Worm (Caenorhabditis elegans) whole organism, late embryonic: ENCODE measurements around the gene Y32B12B.4.

Source experiments
- F13H6.1 ChIP-seq: sonication (generic microtip); optimal IDR thresholded peaks from 2 replicates; lab custom pipeline; 2016; ENCODE audit warnings: missing genetic modification characterization, missing compliant biosample characterization
- T23F11.4 ChIP-seq: fragments of 200-800 bp; sonication (Bioruptor generic); optimal IDR thresholded peaks from 2 replicates; lab custom pipeline; 2018; ENCODE audit warnings: mild to moderate bottlenecking, missing genetic modification characterization, missing compliant biosample characterization
- Y22D7AL.16 ChIP-seq: sonication (generic microtip); optimal IDR thresholded peaks from 2 replicates; lab custom pipeline; 2016; ENCODE audit warnings: missing genetic modification characterization, missing compliant biosample characterization
- ahr-1 ChIP-seq: sonication (generic microtip); optimal IDR thresholded peaks from 2 replicates; lab custom pipeline; 2016; ENCODE audit warnings: missing genetic modification characterization, missing compliant biosample characterization
- ceh-19 ChIP-seq: fragments of 200-800 bp; sonication (Bioruptor generic); optimal IDR thresholded peaks from 2 replicates; lab custom pipeline; 2018; ENCODE audit warnings: mild to moderate bottlenecking, missing genetic modification characterization, missing compliant biosample characterization
- ceh-22 ChIP-seq: sonication (generic microtip); optimal IDR thresholded peaks from 2 replicates; lab custom pipeline; 2017; ENCODE audit warnings: missing biosample characterization, missing genetic modification characterization
- ceh-30 ChIP-seq: fragments of 150-350 bp; optimal IDR thresholded peaks from 2 replicates; lab custom pipeline; 2014; ENCODE audit warnings: missing biosample characterization, missing genetic modification characterization
- ceh-31 ChIP-seq: sonication (generic microtip); optimal IDR thresholded peaks from 2 replicates; lab custom pipeline; 2016; ENCODE audit warnings: missing genetic modification characterization, missing compliant biosample characterization
- ceh-48 ChIP-seq: sonication (generic microtip); optimal IDR thresholded peaks from 2 replicates; lab custom pipeline; 2016; ENCODE audit warnings: missing genetic modification characterization, inconsistent platforms, missing compliant biosample characterization
- ceh-6 ChIP-seq: fragments of 200-800 bp; sonication (Bioruptor generic); optimal IDR thresholded peaks from 2 replicates; lab custom pipeline; 2018; ENCODE audit warnings: mild to moderate bottlenecking, missing genetic modification characterization, missing compliant biosample characterization
- ceh-9 ChIP-seq: sonication (generic microtip); optimal IDR thresholded peaks from 2 replicates; lab custom pipeline; 2016; ENCODE audit warnings: mild to moderate bottlenecking, missing genetic modification characterization, inconsistent platforms, missing compliant biosample characterization
- che-1 ChIP-seq: sonication (generic microtip); optimal IDR thresholded peaks from 2 replicates; lab custom pipeline; 2016; ENCODE audit warnings: mild to moderate bottlenecking, missing genetic modification characterization, missing compliant biosample characterization
- dmd-4 ChIP-seq: sonication (generic microtip); optimal IDR thresholded peaks from 2 replicates; lab custom pipeline; 2016; ENCODE audit warnings: borderline replicate concordance, missing genetic modification characterization, missing compliant biosample characterization
- dve-1 ChIP-seq: sonication (generic microtip); optimal IDR thresholded peaks from 2 replicates; lab custom pipeline; 2017; ENCODE audit warnings: antibody characterized with exemption, mild to moderate bottlenecking, missing genetic modification characterization, missing compliant biosample characterization
- elt-2 ChIP-seq: sonication (generic microtip); optimal IDR thresholded peaks from 2 replicates; lab custom pipeline; 2016; ENCODE audit warnings: missing genetic modification reagents, missing genetic modification characterization, missing compliant biosample characterization
- elt-4 ChIP-seq: sonication (generic microtip); optimal IDR thresholded peaks from 2 replicates; lab custom pipeline; 2016; ENCODE audit warnings: missing genetic modification characterization, missing compliant biosample characterization
- eyg-1 ChIP-seq: sonication (generic microtip); optimal IDR thresholded peaks from 2 replicates; lab custom pipeline; 2016; ENCODE audit warnings: missing genotype, missing genetic modification characterization, missing compliant biosample characterization
- hlh-13 ChIP-seq: fragments of 200-800 bp; sonication (Bioruptor generic); optimal IDR thresholded peaks from 2 replicates; lab custom pipeline; 2018; ENCODE audit warnings: mild to moderate bottlenecking, missing genetic modification characterization, missing compliant biosample characterization
- hlh-30 ChIP-seq: sonication (generic microtip); optimal IDR thresholded peaks from 2 replicates; lab custom pipeline; 2017; ENCODE audit warnings: antibody characterized with exemption, missing genetic modification characterization, missing compliant biosample characterization; ENCODE audit not compliant: insufficient read depth
- hlh-6 ChIP-seq: sonication (generic microtip); optimal IDR thresholded peaks from 2 replicates; lab custom pipeline; 2016; ENCODE audit warnings: missing genotype, missing genetic modification characterization, missing compliant biosample characterization
- hlh-8 ChIP-seq: sonication (generic microtip); optimal IDR thresholded peaks from 2 replicates; lab custom pipeline; 2016; ENCODE audit warnings: missing genotype, missing genetic modification characterization, missing compliant biosample characterization
- lin-11 ChIP-seq: fragments of 200-800 bp; sonication (Bioruptor generic); optimal IDR thresholded peaks from 2 replicates; lab custom pipeline; 2018; ENCODE audit warnings: mild to moderate bottlenecking, missing genetic modification characterization, missing compliant biosample characterization
- madf-2 ChIP-seq: sonication (generic microtip); optimal IDR thresholded peaks from 2 replicates; lab custom pipeline; 2017; ENCODE audit warnings: missing genetic modification characterization, missing compliant biosample characterization
- nfya-1 ChIP-seq: sonication (generic microtip); optimal IDR thresholded peaks from 2 replicates; lab custom pipeline; 2017; ENCODE audit warnings: missing genetic modification characterization, mild to moderate bottlenecking, missing compliant biosample characterization, antibody characterized with exemption, moderate library complexity
- nhr-11 ChIP-seq: fragments of 150-350 bp; optimal IDR thresholded peaks from 2 replicates; lab custom pipeline; 2014; ENCODE audit warnings: missing biosample characterization, missing genetic modification characterization
- pag-3 ChIP-seq: sonication (generic microtip); optimal IDR thresholded peaks from 2 replicates; lab custom pipeline; 2016; ENCODE audit warnings: missing compliant biosample characterization, missing genetic modification characterization, borderline replicate concordance
- pat-9 ChIP-seq: fragments of 200-800 bp; sonication (Bioruptor generic); optimal IDR thresholded peaks from 2 replicates; lab custom pipeline; 2018; ENCODE audit warnings: mild to moderate bottlenecking, missing genetic modification characterization, moderate library complexity, missing compliant biosample characterization
- pax-1 ChIP-seq: fragments of 150-350 bp; optimal IDR thresholded peaks from 2 replicates; lab custom pipeline; 2014; ENCODE audit warnings: missing biosample characterization, missing genetic modification characterization
- pqm-1 ChIP-seq: sonication (generic microtip); optimal IDR thresholded peaks from 2 replicates; lab custom pipeline; 2016; ENCODE audit warnings: missing genetic modification characterization, missing compliant biosample characterization
- ref-2 ChIP-seq: sonication (generic microtip); optimal IDR thresholded peaks from 2 replicates; lab custom pipeline; 2016; ENCODE audit warnings: missing genetic modification characterization, missing compliant biosample characterization
- rnt-1 ChIP-seq: sonication (generic microtip); optimal IDR thresholded peaks from 2 replicates; lab custom pipeline; 2016; ENCODE audit warnings: missing genetic modification characterization, missing compliant biosample characterization
- sox-2 ChIP-seq: fragments of 200-800 bp; sonication (Bioruptor generic); IDR thresholded peaks from 2 replicates; pipeline ENCODE4 v1.3.6; 2022; ENCODE audit warnings: missing genetic modification reagents, missing genetic modification characterization, missing compliant biosample characterization
- syd-9 ChIP-seq: sonication (generic microtip); optimal IDR thresholded peaks from 2 replicates; lab custom pipeline; 2016; ENCODE audit warnings: mild to moderate bottlenecking, missing genetic modification characterization, moderate library complexity, missing compliant biosample characterization
- tbx-7 ChIP-seq: sonication (generic microtip); optimal IDR thresholded peaks from 2 replicates; lab custom pipeline; 2016; ENCODE audit warnings: missing genotype, missing genetic modification characterization, missing compliant biosample characterization
- unc-3 ChIP-seq, 2 experiments: fragments of 200-800 bp in 1 of 2; sonication (Bioruptor generic) in 1 of 2; sonication (generic microtip) in 1 of 2; conservative IDR thresholded peaks in 1 of 2; optimal IDR thresholded peaks in 1 of 2; 2 replicates each; pipeline versions ENCODE4 v1.3.6 to Lab custom; 2016 to 2022; ENCODE audit warnings: missing compliant biosample characterization in 2 of 2, missing genetic modification characterization in 2 of 2, missing genetic modification reagents in 1 of 2
- unc-42 ChIP-seq: sonication (generic microtip); optimal IDR thresholded peaks from 2 replicates; lab custom pipeline; 2016; ENCODE audit warnings: missing genotype, missing genetic modification characterization, missing compliant biosample characterization
- unc-55 ChIP-seq: sonication (generic microtip); optimal IDR thresholded peaks from 2 replicates; lab custom pipeline; 2017; ENCODE audit warnings: missing biosample characterization, missing genetic modification reagents, missing genetic modification characterization
- unc-86 ChIP-seq: sonication (generic microtip); optimal IDR thresholded peaks from 2 replicates; lab custom pipeline; 2016; ENCODE audit warnings: missing genetic modification characterization, missing compliant biosample characterization
- zip-5 ChIP-seq: sonication (generic microtip); optimal IDR thresholded peaks from 2 replicates; lab custom pipeline; 2016; ENCODE audit warnings: missing genetic modification characterization, missing compliant biosample characterization
- ztf-16 ChIP-seq: sonication (generic microtip); optimal IDR thresholded peaks from 2 replicates; lab custom pipeline; 2017; ENCODE audit warnings: missing genetic modification characterization, missing compliant biosample characterization

The Y32B12B.4 gene

ce11 chrV:16591992-16592798, 39.1 kb downstream of the Y32B12B.4 start, which contains the start of gene srh-269 (continued):
- TF ChIP-seq hlh-30 (tag; lab: Kevin White, UChicago) (no peak), pax-1 (tag; lab: Kevin White, UChicago) (no peak), nhr-11 (no peak), elt-4 (tag; lab: Kevin White, UChicago) (no peak), madf-2 (peak; percentile 68), lin-11 (tag; lab: Kevin White, UChicago) (peak; percentile 58), ceh-30 (tag; lab: Kevin White, UChicago) (no peak), eyg-1 (no peak), T23F11.4 (no peak), rnt-1 (tag; lab: Kevin White, UChicago) (peak; percentile 74), unc-86 (peak; percentile 33), ceh-48 (tag; lab: Kevin White, UChicago) (peak; percentile 24), ceh-31 (tag; lab: Kevin White, UChicago) (peak; percentile 33), ceh-9 (tag; lab: Kevin White, UChicago) (peak; percentile 13), ahr-1 (tag; lab: Kevin White, UChicago) (peak; percentile 11), pat-9 (tag; lab: Kevin White, UChicago) (peak; percentile 56), ref-2 (no peak), unc-3 (GFP tag; conservative IDR thresholded peaks at IDR 0.05; lab: Robert Waterston, UW) (no peak), unc-3 (tag; optimal IDR thresholded peaks at IDR 0.05; lab: Kevin White, UChicago) (peak; percentile 32), tbx-7 (tag; lab: Kevin White, UChicago) (no peak), ceh-22 (tag; lab: Kevin White, UChicago) (no peak), ztf-16 (peak; percentile 32), syd-9 (peak; percentile 71), pag-3 (tag; lab: Kevin White, UChicago) (no peak), hlh-8 (tag; lab: Kevin White, UChicago) (no peak), che-1 (tag; lab: Kevin White, UChicago) (peak; percentile 79), unc-55 (no peak), Y22D7AL.16 (tag; lab: Kevin White, UChicago) (no peak), F13H6.1 (tag; lab: Kevin White, UChicago) (peak; percentile 45), ceh-19 (GFP tag; lab: Kevin White, UChicago) (peak; percentile 79), pqm-1 (tag; lab: Kevin White, UChicago) (peak; percentile 31), zip-5 (tag; lab: Kevin White, UChicago) (peak; percentile 1), unc-42 (tag; lab: Kevin White, UChicago) (no peak), hlh-6 (tag; lab: Kevin White, UChicago) (peak; percentile 80)

DNA sequence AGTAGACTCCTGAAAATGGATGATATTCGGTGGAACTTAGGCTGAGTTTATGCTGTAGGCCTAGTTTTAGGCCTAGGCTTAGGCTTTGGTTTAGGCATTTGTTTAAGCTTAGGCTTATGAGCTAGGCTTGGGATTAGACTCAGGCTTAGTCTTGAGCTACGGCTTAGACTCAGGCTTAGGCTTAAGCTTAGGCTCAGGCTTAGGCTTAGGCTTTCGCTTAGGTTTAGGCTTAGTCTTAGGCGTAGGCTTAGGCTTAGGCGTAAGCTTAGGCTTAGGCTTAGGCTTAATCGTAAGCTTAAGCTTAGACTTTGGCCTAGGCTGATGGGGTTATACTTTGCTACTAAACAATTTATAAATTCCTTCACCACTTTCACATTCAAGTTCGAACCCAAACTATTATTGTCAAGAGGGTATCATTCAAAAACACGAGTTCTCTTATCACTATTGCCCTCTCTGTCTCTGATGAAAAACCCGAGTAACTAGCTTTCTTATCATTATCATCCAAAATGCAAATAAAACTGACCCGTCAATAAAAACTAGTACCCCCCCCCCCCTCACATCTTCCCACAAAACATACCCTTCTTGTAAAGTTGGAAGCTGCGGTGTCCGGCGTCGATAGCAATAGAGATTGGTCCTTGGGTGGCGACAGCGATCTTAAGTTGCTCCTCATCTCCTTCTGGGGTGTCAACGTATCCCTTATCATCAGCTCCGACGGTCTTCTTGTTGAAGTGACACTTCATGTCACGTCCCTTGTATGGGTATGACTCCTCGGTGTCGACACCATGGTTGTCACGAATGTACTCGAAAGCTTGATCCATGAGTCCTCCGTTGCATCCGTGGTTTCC, 40.0 kb downstream of the Y32B12B.4 start:
- TF ChIP-seq hlh-13 (GFP tag; lab: Kevin White, UChicago) (peak; percentile 4), dve-1 (tag; lab: Kevin White, UChicago) (peak; percentile 85), pag-3 (tag; lab: Kevin White, UChicago) (no peak), elt-2 (tag; lab: Kevin White, UChicago) (peak; percentile 81)
- TF ChIP-seq, all 69 proteins: peak for 3

ce11 chrV:16593792-16594059, 40.6 kb downstream of the Y32B12B.4 start:
- TF ChIP-seq ceh-6: no peak
- peak; percentile 20 for TF ChIP-seq elt-4 (tag; lab: Kevin White, UChicago)
- TF ChIP-seq dmd-4: no peak
- TF ChIP-seq hlh-6 (tag; lab: Kevin White, UChicago): no peak
- TF ChIP-seq Y22D7AL.16 (tag; lab: Kevin White, UChicago): no peak
- no peak for TF ChIP-seq nfya-1 (tag; lab: Kevin White, UChicago)
- TF ChIP-seq nhr-11: no peak
- TF ChIP-seq sox-2 (GFP tag; lab: Robert Waterston, UW): no peak
